Fruit fly (Drosophila melanogaster): ENCODE results near the gene Nop56.
A peak's percentile ranks its signal among the peaks of the same experiment; 100 is the strongest.

The Nop56 gene

DNA sequence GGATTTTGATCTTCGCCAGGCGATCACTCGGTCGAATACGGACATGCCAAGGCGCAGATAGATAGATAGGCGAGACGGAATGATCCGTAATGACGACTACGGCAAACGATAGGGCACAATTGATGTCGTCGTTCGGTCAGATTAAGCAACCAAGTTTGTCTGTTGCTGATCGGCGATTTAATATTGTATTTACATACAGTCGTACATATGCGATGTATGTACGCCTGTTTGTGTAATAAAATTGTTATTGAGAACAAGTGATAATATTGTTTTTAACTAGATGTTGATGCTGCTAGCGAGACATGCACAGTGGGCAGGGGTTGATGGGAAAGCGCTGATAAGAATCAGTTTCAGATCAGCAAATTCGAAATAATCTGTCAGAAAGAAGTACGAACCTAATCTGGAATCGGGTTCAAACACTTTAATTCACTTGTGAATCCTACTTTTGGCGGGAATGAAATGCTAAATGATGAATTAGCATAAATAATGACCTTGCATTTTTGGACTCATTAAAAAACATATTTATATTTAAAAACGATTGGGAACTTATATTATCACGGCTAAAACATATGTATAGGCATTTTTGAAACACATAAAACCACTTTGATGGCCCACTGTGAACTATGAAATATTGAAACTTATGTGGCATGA, 34.6 kb upstream of the Nop56 start (continued):
- no peak for TF ChIP-seq CG11456 (GFP tag; IDR thresholded peaks at IDR 0.05)
- no peak for TF ChIP-seq knrl (GFP tag; IDR thresholded peaks at IDR 0.05; ENCODE audit: partially characterized antibody)
- TF ChIP-seq Opbp (GFP tag; IDR thresholded peaks at IDR 0.05; ENCODE audit: partially characterized antibody), result no peak
- TF ChIP-seq onecut (GFP tag; IDR thresholded peaks at IDR 0.05), result no peak
- TF ChIP-seq caup (GFP tag; optimal IDR thresholded peaks at IDR 0.05; ENCODE audit: severe bottlenecking), result no peak
- no peak for TF ChIP-seq CG17612 (GFP tag; IDR thresholded peaks at IDR 0.05)
- TF ChIP-seq CG2875 (GFP tag; optimal IDR thresholded peaks at IDR 0.05), result no peak
- TF ChIP-seq sens (GFP tag), result peak; percentile 66
- no peak for TF ChIP-seq tna (GFP tag; IDR thresholded peaks at IDR 0.05; ENCODE audit: partially characterized antibody)
- no peak for TF ChIP-seq Side (GFP tag; optimal IDR thresholded peaks at IDR 0.05)
- no peak for TF ChIP-seq pnt (GFP tag; optimal IDR thresholded peaks at IDR 0.05)
- no peak for TF ChIP-seq CG18476 (GFP tag; optimal IDR thresholded peaks at IDR 0.05)
- no peak for TF ChIP-seq ab (GFP tag; optimal IDR thresholded peaks at IDR 0.05)
- peak in 1 of 3 experiments; percentile 5 for TF ChIP-seq lola (GFP tag; optimal IDR thresholded peaks at IDR 0.05)
- TF ChIP-seq Mes4 (GFP tag; optimal IDR thresholded peaks at IDR 0.05), result no peak
- no peak for TF ChIP-seq ems (GFP tag; optimal IDR thresholded peaks at IDR 0.05)
- no peak for TF ChIP-seq CG1832 (GFP tag; optimal IDR thresholded peaks at IDR 0.05)
- TF ChIP-seq CG7357 (GFP tag; IDR thresholded peaks at IDR 0.05), result no peak
- TF ChIP-seq sim (GFP tag; IDR thresholded peaks at IDR 0.05), result no peak
- no peak for TF ChIP-seq Nf-YC (tag; optimal IDR thresholded peaks at IDR 0.05)
- 0 out of 2 replicates have a peak, but pooled peaks have one; percentile 6 for TF ChIP-seq Ada2b (GFP tag; IDR thresholded peaks at IDR 0.05)
- TF ChIP-seq CG10543 (GFP tag; optimal IDR thresholded peaks at IDR 0.05), result no peak
- no peak for TF ChIP-seq Atf3 (GFP tag; optimal IDR thresholded peaks at IDR 0.05)
- TF ChIP-seq ranshi (GFP tag; IDR thresholded peaks at IDR 0.05), result no peak
- peak; percentile 12 for TF ChIP-seq bcd (GFP tag; optimal IDR thresholded peaks at IDR 0.05)
- TF ChIP-seq CG12744 (GFP tag; optimal IDR thresholded peaks at IDR 0.05), result no peak
- TF ChIP-seq Sox102F (GFP tag; optimal IDR thresholded peaks at IDR 0.05), result peak; percentile 7
- no peak for TF ChIP-seq CG1792 (GFP tag; optimal IDR thresholded peaks at IDR 0.05)
- TF ChIP-seq yki (optimal IDR thresholded peaks at IDR 0.05), result no peak
- TF ChIP-seq gem (tag; optimal IDR thresholded peaks at IDR 0.05), result peak; percentile 46
- no peak for TF ChIP-seq lilli (GFP tag; optimal IDR thresholded peaks at IDR 0.05)
- peak; percentile 9 for TF ChIP-seq CG18599 (GFP tag; optimal IDR thresholded peaks at IDR 0.05)
- no peak for TF ChIP-seq sima (GFP tag; optimal IDR thresholded peaks at IDR 0.05)
- TF ChIP-seq CG15269 (tag; optimal IDR thresholded peaks at IDR 0.05), result no peak
- TF ChIP-seq ftz-f1 (GFP tag; optimal IDR thresholded peaks at IDR 0.05), result no peak
- TF ChIP-seq D19A (tag; optimal IDR thresholded peaks at IDR 0.05), result no peak
- TF ChIP-seq CG16813 (GFP tag; IDR thresholded peaks at IDR 0.05; ENCODE audit: partially characterized antibody), result no peak
- TF ChIP-seq Ssrp (tag; optimal IDR thresholded peaks at IDR 0.05), result peak; percentile 20
- no peak for TF ChIP-seq Hey (tag; optimal IDR thresholded peaks at IDR 0.05)
- no peak for TF ChIP-seq Lim3 (GFP tag; IDR thresholded peaks at IDR 0.05)
- TF ChIP-seq CG30403 (GFP tag; optimal IDR thresholded peaks at IDR 0.05), result peak; percentile 32
- peak in 1 of 2 experiments; percentile 2 for TF ChIP-seq Hr51 (GFP tag; optimal IDR thresholded peaks at IDR 0.05)
- TF ChIP-seq Sry-δ (GFP tag; optimal IDR thresholded peaks at IDR 0.05), result no peak
- TF ChIP-seq Dip2 (GFP tag; IDR thresholded peaks at IDR 0.05), result no peak
- TF ChIP-seq TFAM (GFP tag; optimal IDR thresholded peaks at IDR 0.05), result no peak
- TF ChIP-seq ind (GFP tag; optimal IDR thresholded peaks at IDR 0.05), result peak; percentile 9
- TF ChIP-seq CG17361 (GFP tag; IDR thresholded peaks at IDR 0.05), result peak; percentile 55; the same call in 2 of the 3 replicates
- TF ChIP-seq vnd (GFP tag; IDR thresholded peaks at IDR 0.05; ENCODE audit: partially characterized antibody), result no peak
- TF ChIP-seq CG8388 (GFP tag; optimal IDR thresholded peaks at IDR 0.05), result no peak
- peak; percentile 14 for TF ChIP-seq CoRest (tag; optimal IDR thresholded peaks at IDR 0.05)

Measured in whole organism, embryonic.